6 worm cellular contexts compared by ENCODE assay signal in the genomic region with DNA sequence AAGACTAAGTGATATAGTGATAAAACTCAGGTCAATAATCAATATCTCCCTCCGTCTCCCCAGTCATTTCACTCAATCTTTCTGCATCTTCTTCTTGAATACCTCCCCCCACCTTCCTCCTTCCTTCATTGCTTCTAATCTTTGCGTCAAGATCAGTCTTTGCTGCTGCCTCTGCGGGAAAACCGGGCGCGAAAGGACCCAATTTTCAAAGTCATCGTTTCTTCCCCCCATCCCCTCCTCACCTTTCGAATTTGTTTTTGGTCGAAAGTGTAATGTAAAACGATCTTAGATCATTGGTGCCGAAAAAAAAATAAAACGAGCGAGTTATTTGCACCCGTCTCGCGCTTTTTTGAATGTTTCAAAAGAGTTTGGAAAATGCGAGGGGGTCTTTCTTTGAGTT.
TF ChIP-seq lines count a peak whose summit lies in the region.

No protein-coding gene starts in this region.

TF ChIP-seq in whole organism, L1 larva, 84 proteins besides CTCF, POLR2A, EP300 and RAD21 (continues in another document):
- TF ChIP-seq fkh-10 (GFP tag; optimal IDR thresholded peaks at IDR 0.05; lab: Kevin White, UChicago) = no peak
- TF ChIP-seq fos-1 (tag; optimal IDR thresholded peaks at IDR 0.05; lab: Kevin White, UChicago) = no peak
- TF ChIP-seq nhr-90 (tag; optimal IDR thresholded peaks at IDR 0.05; lab: Kevin White, UChicago; ENCODE audit: poor library complexity) = no peak
- TF ChIP-seq lin-13 (GFP tag; optimal IDR thresholded peaks at IDR 0.05; lab: Kevin White, UChicago) = no peak
- no peak for TF ChIP-seq irx-1 (tag; optimal IDR thresholded peaks at IDR 0.05; lab: Kevin White, UChicago)
- TF ChIP-seq nhr-237 (tag; optimal IDR thresholded peaks at IDR 0.05; lab: Kevin White, UChicago) = no peak
- TF ChIP-seq blmp-1 (tag; optimal IDR thresholded peaks at IDR 0.05; lab: Kevin White, UChicago) = peak; percentile 82
- TF ChIP-seq zag-1 (tag; optimal IDR thresholded peaks at IDR 0.05; lab: Kevin White, UChicago) = no peak
- TF ChIP-seq nhr-85 (tag; lab: Kevin White, UChicago) = peak; percentile 81
- no peak for TF ChIP-seq nhr-77 (tag; optimal IDR thresholded peaks at IDR 0.05; lab: Kevin White, UChicago)
- no peak for TF ChIP-seq lin-15B (tag; optimal IDR thresholded peaks at IDR 0.05; lab: Kevin White, UChicago)
- TF ChIP-seq grh-1 (GFP tag; IDR thresholded peaks at IDR 0.05; lab: Robert Waterston, UW) = no peak
- no peak for TF ChIP-seq aly-2 (tag; optimal IDR thresholded peaks at IDR 0.05; lab: Kevin White, UChicago)
- peak; percentile 10 for TF ChIP-seq ztf-4 (tag; optimal IDR thresholded peaks at IDR 0.05; lab: Kevin White, UChicago)
- no peak for TF ChIP-seq swsn-7 (tag; optimal IDR thresholded peaks at IDR 0.05; lab: Kevin White, UChicago)

TF ChIP-seq in whole organism, L2 larva, 48 proteins besides CTCF, POLR2A, EP300 and RAD21 (continues in another document):
- TF ChIP-seq unc-55 (GFP tag; optimal IDR thresholded peaks at IDR 0.05; lab: Kevin White, UChicago) (no peak), nhr-21 (tag; optimal IDR thresholded peaks at IDR 0.05; lab: Kevin White, UChicago) (peak; percentile 36), mbf-1 (tag; optimal IDR thresholded peaks at IDR 0.05; lab: Kevin White, UChicago) (no peak), blmp-1 (tag; optimal IDR thresholded peaks at IDR 0.05; lab: Kevin White, UChicago; ENCODE audit: insufficient read depth) (no peak), dmd-4 (tag; optimal IDR thresholded peaks at IDR 0.05; lab: Kevin White, UChicago) (no peak), skn-1 (tag; optimal IDR thresholded peaks at IDR 0.05; lab: Kevin White, UChicago) (no peak), R02D3.7 (tag; optimal IDR thresholded peaks at IDR 0.05; lab: Kevin White, UChicago) (no peak), sma-9 (GFP tag; optimal IDR thresholded peaks at IDR 0.05; lab: Kevin White, UChicago) (peak; percentile 31), sma-9 (tag; optimal IDR thresholded peaks at IDR 0.05; lab: Kevin White, UChicago) (no peak), mab-5 (tag; optimal IDR thresholded peaks at IDR 0.05; lab: Kevin White, UChicago) (no peak), unc-62 (GFP tag; optimal IDR thresholded peaks at IDR 0.05; lab: Kevin White, UChicago) (no peak), aly-2 (tag; optimal IDR thresholded peaks at IDR 0.05; lab: Kevin White, UChicago) (no peak), nhr-25 (tag; optimal IDR thresholded peaks at IDR 0.05; lab: Kevin White, UChicago) (peak; percentile 29), snpc-4 (tag; optimal IDR thresholded peaks at IDR 0.05; lab: Kevin White, UChicago) (no peak), unc-39 (tag; optimal IDR thresholded peaks at IDR 0.05; lab: Kevin White, UChicago) (no peak)

TF ChIP-seq in whole organism, L3 larva, 47 proteins besides CTCF, POLR2A, EP300 and RAD21 (continues in another document):
- no peak for TF ChIP-seq nhr-77 (tag; optimal IDR thresholded peaks at IDR 0.05; lab: Kevin White, UChicago)
- no peak for TF ChIP-seq sea-2 (GFP tag; optimal IDR thresholded peaks at IDR 0.05; lab: Kevin White, UChicago)
- TF ChIP-seq mml-1 (tag; optimal IDR thresholded peaks at IDR 0.05; lab: Kevin White, UChicago) = no peak
- TF ChIP-seq jun-1 (tag; optimal IDR thresholded peaks at IDR 0.05; lab: Kevin White, UChicago) = no peak
- no peak for TF ChIP-seq daf-12 (tag; optimal IDR thresholded peaks at IDR 0.05; lab: Kevin White, UChicago)
- no peak for TF ChIP-seq fkh-2 (tag; optimal IDR thresholded peaks at IDR 0.05; lab: Kevin White, UChicago)
- no peak for TF ChIP-seq lsy-12 (tag; optimal IDR thresholded peaks at IDR 0.05; lab: Kevin White, UChicago)
- peak; percentile 32 for TF ChIP-seq ama-1 (optimal IDR thresholded peaks at IDR 0.05; lab: Kevin White, UChicago)
- peak; percentile 54 for TF ChIP-seq nhr-23 (tag; optimal IDR thresholded peaks at IDR 0.05; lab: Kevin White, UChicago)
- TF ChIP-seq egl-5 (tag; optimal IDR thresholded peaks at IDR 0.05; lab: Kevin White, UChicago) = peak; percentile 65
- TF ChIP-seq nhr-12 (tag; optimal IDR thresholded peaks at IDR 0.05; lab: Kevin White, UChicago) = no peak
- no peak for TF ChIP-seq ceh-82 (tag; optimal IDR thresholded peaks at IDR 0.05; lab: Kevin White, UChicago)
- TF ChIP-seq elt-1 (tag; optimal IDR thresholded peaks at IDR 0.05; lab: Kevin White, UChicago) = peak; percentile 9
- TF ChIP-seq nhr-25 (tag; optimal IDR thresholded peaks at IDR 0.05; lab: Kevin White, UChicago) = peak; percentile 55
- TF ChIP-seq fkh-10 (GFP tag; optimal IDR thresholded peaks at IDR 0.05; lab: Kevin White, UChicago) = no peak
- no peak for TF ChIP-seq eor-1 (tag; optimal IDR thresholded peaks at IDR 0.05; lab: Kevin White, UChicago)

TF ChIP-seq in whole organism, L4 larva, 104 proteins besides CTCF, POLR2A, EP300 and RAD21 (continues in another document):
- peak in 1 of 2 experiments; percentile 46 for TF ChIP-seq mdl-1 (tag; optimal IDR thresholded peaks at IDR 0.05; lab: Kevin White, UChicago)
- TF ChIP-seq T20F7.1 (GFP tag; optimal IDR thresholded peaks at IDR 0.05; lab: Kevin White, UChicago) = no peak
- no peak for TF ChIP-seq F37D6.2 (tag; optimal IDR thresholded peaks at IDR 0.05; lab: Kevin White, UChicago)
- no peak for TF ChIP-seq lin-1 (GFP tag; IDR thresholded peaks at IDR 0.05; lab: Robert Waterston, UW)
- no peak for TF ChIP-seq madf-5 (GFP tag; IDR thresholded peaks at IDR 0.05; lab: Robert Waterston, UW)
- TF ChIP-seq set-16 (GFP tag; IDR thresholded peaks at IDR 0.05; lab: Robert Waterston, UW) = 0 out of 2 replicates have a peak, but pooled peaks have one; percentile 11
- TF ChIP-seq lsy-2 (tag; optimal IDR thresholded peaks at IDR 0.05; lab: Kevin White, UChicago) = peak in 1 of 2 experiments; percentile 2
- 0 out of 2 replicates have a peak, but pooled peaks have one; percentile 24 for TF ChIP-seq dmd-6 (GFP tag; IDR thresholded peaks at IDR 0.05; lab: Robert Waterston, UW)
- TF ChIP-seq unc-39 (tag; optimal IDR thresholded peaks at IDR 0.05; lab: Kevin White, UChicago) = no peak
- TF ChIP-seq hmg-1.1 (GFP tag; IDR thresholded peaks at IDR 0.05; lab: Robert Waterston, UW) = no peak
- peak; percentile 34 for TF ChIP-seq hlh-11 (tag; optimal IDR thresholded peaks at IDR 0.05; lab: Kevin White, UChicago)
- no peak for TF ChIP-seq duxl-1 (tag; optimal IDR thresholded peaks at IDR 0.05; lab: Kevin White, UChicago; ENCODE audit: poor library complexity)
- no peak for TF ChIP-seq nhr-102 (tag; optimal IDR thresholded peaks at IDR 0.05; lab: Kevin White, UChicago)
- peak; percentile 25 for TF ChIP-seq nhr-28 (tag; optimal IDR thresholded peaks at IDR 0.05; lab: Kevin White, UChicago)
- peak; percentile 16 for TF ChIP-seq aha-1 (tag; lab: Kevin White, UChicago)
- no peak for TF ChIP-seq hif-1 (tag; optimal IDR thresholded peaks at IDR 0.05; lab: Kevin White, UChicago)

TF ChIP-seq in whole organism, late embryonic, 69 proteins besides CTCF, POLR2A, EP300 and RAD21:
- TF ChIP-seq ceh-18 (tag; optimal IDR thresholded peaks at IDR 0.05; lab: Kevin White, UChicago) (peak; percentile 20), fax-1 (tag; optimal IDR thresholded peaks at IDR 0.05; lab: Kevin White, UChicago) (no peak), ceh-22 (tag; optimal IDR thresholded peaks at IDR 0.05; lab: Kevin White, UChicago) (no peak), npax-4 (tag; optimal IDR thresholded peaks at IDR 0.05; lab: Kevin White, UChicago) (no peak), mec-3 (tag; optimal IDR thresholded peaks at IDR 0.05; lab: Kevin White, UChicago; ENCODE audit: borderline replicate concordance) (no peak), nfya-1 (tag; optimal IDR thresholded peaks at IDR 0.05; lab: Kevin White, UChicago) (peak; percentile 6), ref-2 (tag; optimal IDR thresholded peaks at IDR 0.05; lab: Kevin White, UChicago) (no peak), ceh-24 (tag; optimal IDR thresholded peaks at IDR 0.05; lab: Kevin White, UChicago) (no peak), hlh-13 (GFP tag; optimal IDR thresholded peaks at IDR 0.05; lab: Kevin White, UChicago) (no peak)

TF ChIP-seq in whole organism, young adult, 124 proteins besides CTCF, POLR2A, EP300 and RAD21:
- TF ChIP-seq snpc-4 (GFP tag; optimal IDR thresholded peaks at IDR 0.05; lab: Kevin White, UChicago) = no peak
- TF ChIP-seq snpc-4 (tag; optimal IDR thresholded peaks at IDR 0.05; lab: Kevin White, UChicago) = no peak
- no peak for TF ChIP-seq die-1 (tag; optimal IDR thresholded peaks at IDR 0.05; lab: Kevin White, UChicago)
- no peak for TF ChIP-seq F52B5.7 (tag; optimal IDR thresholded peaks at IDR 0.05; lab: Kevin White, UChicago)
- no peak for TF ChIP-seq dpff-1 (tag; optimal IDR thresholded peaks at IDR 0.05; lab: Kevin White, UChicago)
- TF ChIP-seq B0019.2 (GFP tag; conservative IDR thresholded peaks at IDR 0.05; lab: Robert Waterston, UW) = no peak
- TF ChIP-seq sea-2 (GFP tag; IDR thresholded peaks at IDR 0.05; lab: Robert Waterston, UW) = no peak
- TF ChIP-seq lin-26 (GFP tag; IDR thresholded peaks at IDR 0.05; lab: Robert Waterston, UW) = no peak
- no peak for TF ChIP-seq cebp-1 (GFP tag; IDR thresholded peaks at IDR 0.05; lab: Robert Waterston, UW)
- peak; percentile 4 for TF ChIP-seq cebp-1 (tag; optimal IDR thresholded peaks at IDR 0.05; lab: Kevin White, UChicago)
- TF ChIP-seq lsl-1 (GFP tag; optimal IDR thresholded peaks at IDR 0.05; lab: Kevin White, UChicago) = no peak
- no peak for TF ChIP-seq C17E4.6 (GFP tag; IDR thresholded peaks at IDR 0.05; lab: Robert Waterston, UW)
- 0 out of 2 replicates have a peak, but pooled peaks have one; percentile 46 for TF ChIP-seq ceh-58 (GFP tag; IDR thresholded peaks at IDR 0.05; lab: Robert Waterston, UW)
